Worm (Caenorhabditis elegans) whole organism, L4/young adult: ENCODE measurements around the gene dkf-2.

Experiments
- W03F9.2 ChIP-seq: fragments of 150-350 bp; optimal IDR thresholded peaks from 2 replicates; lab custom pipeline; 2014; ENCODE audit warnings: missing biosample characterization, missing genetic modification characterization
- dao-5 ChIP-seq: sonication (generic microtip); optimal IDR thresholded peaks from 2 replicates; lab custom pipeline; 2016; ENCODE audit warnings: missing genotype, missing genetic modification characterization, moderate library complexity, missing compliant biosample characterization
- him-1 ChIP-seq: sonication (generic microtip); optimal IDR thresholded peaks from 2 replicates; lab custom pipeline; 2016; ENCODE audit warnings: missing genotype, missing genetic modification reagents, missing genetic modification characterization, missing compliant biosample characterization

DNA sequence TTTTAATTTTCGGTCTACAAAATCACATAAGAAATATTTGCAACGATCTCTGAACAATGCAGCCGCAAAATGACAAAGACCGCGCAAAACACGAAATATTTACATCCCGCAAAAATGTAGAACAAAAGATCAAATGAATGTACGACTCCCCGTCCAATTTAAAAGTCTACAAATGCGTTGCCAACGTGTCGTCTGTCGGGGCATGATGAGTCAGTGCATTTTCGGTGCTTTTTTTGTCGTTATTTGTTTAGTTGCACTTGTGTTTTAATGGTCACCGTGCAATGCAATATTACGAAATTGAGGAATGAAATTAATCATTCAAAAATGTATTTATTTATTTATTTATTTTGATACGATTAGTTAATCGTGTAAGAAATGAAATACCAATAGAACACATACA is 22.8 kb upstream of the dkf-2 start:
- TF ChIP-seq dao-5 (tag; lab: Kevin White, UChicago) (no peak), him-1 (no peak), W03F9.2 (tag; lab: Kevin White, UChicago) (no peak)
